Fruit fly (Drosophila melanogaster) S2 (cell line): Measurements from ENCODE around the gene CG5180.

Experiments used
- CG8478 ChIP-seq: fragments of >200 bp; optimal IDR thresholded peaks from 2 replicates; lab custom pipeline; 2018
- CTCF ChIP-seq, 2 experiments: fragments of >200 bp; optimal IDR thresholded peaks; 2 replicates each; lab custom pipeline; 2018

DNA sequence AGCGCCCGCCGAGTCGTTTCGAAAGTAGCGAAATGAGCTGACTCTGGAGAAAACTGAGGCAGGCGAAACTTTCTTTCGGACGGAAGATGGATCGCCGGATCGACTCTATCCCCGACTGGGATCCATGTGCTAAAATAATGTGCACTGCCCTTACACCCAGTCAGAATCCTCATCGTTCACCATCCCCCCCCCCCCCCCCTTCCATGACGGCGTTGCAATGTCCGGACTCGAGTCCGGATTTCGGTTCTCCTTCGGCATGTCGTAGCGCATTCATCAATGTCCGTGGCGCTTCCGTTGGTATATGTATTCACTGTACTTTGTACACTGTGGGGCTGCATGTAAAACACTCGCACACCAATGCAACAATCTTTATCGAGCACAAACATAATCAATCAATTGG is 47.3 kb downstream of the CG5180 start:
- TF ChIP-seq CTCF (optimal IDR thresholded peaks at IDR 0.05; lab: Kevin White, UChicago) (no peak), CG8478 (lab: Kevin White, UChicago) (no peak)
